Worm (Caenorhabditis elegans): ENCODE measurements around the gene K01F9.2.

ce11 chrIII:8910139-8910538 lies 33.2 kb upstream of the K01F9.2 start:
- TF ChIP-seq efl-1 (GFP tag; optimal IDR thresholded peaks at IDR 0.05) = no peak
- TF ChIP-seq hrde-1 (tag; optimal IDR thresholded peaks at IDR 0.05; ENCODE audit: borderline replicate concordance) = no peak
- no peak for TF ChIP-seq T07F8.4 (tag; optimal IDR thresholded peaks at IDR 0.05)
- TF ChIP-seq B0035.1 (tag; optimal IDR thresholded peaks at IDR 0.05) = no peak
- TF ChIP-seq mcd-1 (GFP tag; IDR thresholded peaks at IDR 0.05) = no peak
- TF ChIP-seq ZK185.1 (tag; optimal IDR thresholded peaks at IDR 0.05; ENCODE audit: poor library complexity, severe bottlenecking) = no peak

All from whole organism, young adult.